Worm (Caenorhabditis elegans): ENCODE data around the gene rap-3.
"Not testable (repeated sequence)": the region's sequence is repeated elsewhere in the genome, so short reads cannot be mapped to it uniquely, and the experiment has no call there.

DNA sequence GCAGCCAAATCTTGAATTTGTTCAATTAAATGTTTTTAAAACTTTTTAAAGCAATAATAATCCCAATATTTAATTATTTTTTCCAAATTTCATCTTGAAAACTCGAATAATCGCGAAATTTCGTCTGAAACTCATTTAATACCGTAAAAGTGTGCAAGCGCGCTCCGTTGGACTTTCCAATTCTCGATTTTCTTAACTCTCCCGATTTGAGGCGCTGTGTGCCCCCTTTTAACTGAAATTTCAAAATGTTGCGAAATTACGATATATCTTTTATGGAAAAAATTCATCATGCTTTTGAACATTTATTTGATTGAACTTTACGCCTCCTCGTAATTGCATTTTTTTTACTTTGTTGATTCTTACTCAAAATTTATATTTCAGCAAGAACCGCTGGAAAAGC lies 25.3 kb downstream of the rap-3 start, which contains the start of gene R07H5.11:
- not testable (repeated sequence) for TF ChIP-seq hpl-2 (GFP tag; optimal IDR thresholded peaks at IDR 0.05); elt-3 (tag; optimal IDR thresholded peaks at IDR 0.05); nhr-90 (tag; optimal IDR thresholded peaks at IDR 0.05; ENCODE audit: poor library complexity); nhr-28 (tag; optimal IDR thresholded peaks at IDR 0.05); ama-1 (optimal IDR thresholded peaks at IDR 0.05); unc-130 (tag; optimal IDR thresholded peaks at IDR 0.05); Y116A8C.19 (tag; optimal IDR thresholded peaks at IDR 0.05; ENCODE audit: borderline replicate concordance); efl-1 (optimal IDR thresholded peaks at IDR 0.05); efl-1 (GFP tag; optimal IDR thresholded peaks at IDR 0.05 in 1 of 2); ztf-11 (tag; optimal IDR thresholded peaks at IDR 0.05); nhr-12 (tag; optimal IDR thresholded peaks at IDR 0.05); lin-35 (GFP tag; optimal IDR thresholded peaks at IDR 0.05); jun-1 (tag; optimal IDR thresholded peaks at IDR 0.05); nhr-77 (tag; optimal IDR thresholded peaks at IDR 0.05); snpc-4 (tag; optimal IDR thresholded peaks at IDR 0.05)

Measured in whole organism, L1 larva.